Worm (Caenorhabditis elegans): ENCODE results near the gene R53.8.

DNA sequence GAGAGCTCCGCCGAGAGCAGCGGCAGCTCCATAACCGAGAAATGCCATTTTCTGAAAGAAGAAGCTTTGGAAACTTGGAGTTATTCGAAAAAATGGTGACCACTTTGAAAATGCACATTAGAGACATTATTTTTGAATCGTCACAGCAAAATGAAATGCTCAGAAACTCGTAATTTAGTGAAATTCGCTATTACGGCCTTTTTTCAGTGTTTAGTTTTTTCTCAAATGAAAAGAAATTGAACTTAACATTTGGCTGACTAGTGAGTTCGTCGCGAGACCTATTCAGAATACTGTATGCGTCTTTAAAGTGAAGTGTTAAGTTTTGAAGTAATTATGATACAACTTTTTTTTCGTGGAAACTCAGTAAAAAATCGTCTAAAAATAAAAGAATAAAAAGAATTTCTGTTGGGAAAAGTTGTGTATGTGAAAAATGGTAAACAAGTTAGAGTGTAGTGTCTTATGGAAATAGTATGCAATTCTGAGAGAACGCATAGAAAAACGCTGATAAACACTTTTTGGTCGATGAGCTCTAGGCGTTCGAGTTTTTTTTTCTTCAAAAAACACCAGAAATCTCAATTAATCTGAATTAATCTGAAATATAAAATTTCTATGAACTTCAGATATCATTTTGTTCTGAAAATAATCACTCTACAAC, 5.9 kb upstream of the R53.8 start, which contains the start of gene R53.5:
- TF ChIP-seq hnd-1 (tag; optimal IDR thresholded peaks at IDR 0.05) (no peak), scrt-1 (GFP tag; IDR thresholded peaks at IDR 0.05) (no peak), tbx-11 (GFP tag; IDR thresholded peaks at IDR 0.05) (no peak), ama-1 (optimal IDR thresholded peaks at IDR 0.05) (no peak), sea-1 (GFP tag; conservative IDR thresholded peaks at IDR 0.05) (no peak), ets-7 (tag; optimal IDR thresholded peaks at IDR 0.05) (no peak), flt-1 (GFP tag; IDR thresholded peaks at IDR 0.05) (no peak), pes-1 (GFP tag; IDR thresholded peaks at IDR 0.05) (no peak)
